Fruit fly (Drosophila melanogaster) whole organism, larva: ENCODE results near the gene CG11619.
A peak's percentile ranks its signal among the peaks of the same experiment; 100 is the strongest.

Experiments
- noc ChIP-seq: fragments of 200-800 bp; sonication (Bioruptor generic); optimal IDR thresholded peaks from 3 replicates; lab custom pipeline; 2019; ENCODE audit warnings: missing biosample characterization, mild to moderate bottlenecking, missing genetic modification characterization, moderate library complexity

CG11619 gene

DNA sequence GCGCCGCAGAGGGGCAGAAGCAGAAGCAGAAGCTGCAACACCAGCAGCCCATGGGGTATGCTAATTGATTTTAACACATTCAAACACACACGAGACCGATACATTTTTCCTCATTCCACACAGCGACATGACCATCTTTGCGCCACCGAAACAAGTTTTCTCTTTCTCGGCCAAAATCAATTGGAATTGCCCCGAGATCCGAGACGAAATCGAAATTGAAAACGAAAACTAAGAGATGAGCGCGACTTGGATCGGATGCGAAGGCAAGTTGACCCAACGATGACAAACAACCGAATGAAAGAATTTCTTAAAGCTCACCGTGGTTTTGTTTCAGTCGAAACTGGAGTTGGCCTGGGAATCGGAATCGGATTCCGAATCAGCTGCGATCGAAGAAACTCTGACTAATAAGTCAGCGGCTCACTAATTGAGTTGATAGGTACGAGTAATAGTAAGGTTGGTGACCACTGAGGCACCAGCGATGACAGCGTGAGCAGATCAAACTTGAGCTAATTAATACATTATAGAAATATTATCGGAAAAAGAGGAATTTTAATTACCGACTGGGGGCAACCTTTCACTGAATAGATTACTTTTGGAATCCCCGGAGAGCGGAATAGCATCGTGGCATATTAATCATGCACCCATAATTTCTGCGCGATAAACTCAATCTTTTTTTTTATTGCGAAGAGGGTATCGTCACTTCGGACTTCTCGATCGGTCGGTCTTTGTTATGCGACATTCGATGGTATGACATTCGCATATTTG is at the start of gene CG11619:
TSS of gene CG11619 (minus strand) at position 269 of the 765 bp plus-strand sequence.
- TF ChIP-seq noc (tag; lab: Kevin White, UChicago) = peak; percentile 38

DNA sequence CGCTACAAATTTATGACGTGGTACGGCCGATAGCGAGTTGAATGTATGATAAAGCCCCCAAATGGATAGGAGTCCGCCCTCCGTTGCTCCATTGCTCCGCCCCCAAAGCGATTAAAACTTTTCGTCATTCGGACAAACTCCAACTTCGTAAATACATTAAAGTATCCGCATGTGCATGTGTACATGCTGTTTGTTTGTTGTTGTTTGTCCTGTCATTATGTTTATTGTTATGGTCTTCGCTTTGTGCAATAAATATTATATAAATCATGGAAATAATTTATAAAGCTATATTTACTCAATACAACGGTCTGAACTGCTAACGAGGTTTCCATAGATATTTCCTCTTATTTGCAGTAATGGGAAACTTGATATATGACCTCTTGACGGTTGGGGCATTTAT is 48.9 kb upstream of the CG11619 start:
- no peak for TF ChIP-seq noc (tag; lab: Kevin White, UChicago)

DNA sequence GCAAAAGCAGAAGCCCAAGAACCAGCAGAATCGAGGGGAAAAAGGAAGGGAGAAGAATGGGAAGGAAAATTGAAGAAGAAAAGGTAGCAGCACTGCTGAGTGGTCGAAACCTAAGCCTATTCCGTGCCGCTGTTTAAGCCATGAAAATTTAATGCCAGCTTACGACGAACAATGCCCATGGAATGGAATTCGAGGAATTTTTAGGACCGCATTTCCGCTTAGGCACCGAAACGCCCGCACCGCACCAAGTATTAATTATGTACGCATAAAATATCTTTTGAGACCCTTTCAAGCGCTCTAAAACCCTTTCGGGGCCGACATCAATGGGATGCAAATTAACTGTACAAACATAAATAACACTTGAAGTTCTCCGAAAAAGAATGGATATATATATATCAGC is 48.0 kb upstream of the CG11619 start:
- TF ChIP-seq noc (tag; lab: Kevin White, UChicago) = no peak

DNA sequence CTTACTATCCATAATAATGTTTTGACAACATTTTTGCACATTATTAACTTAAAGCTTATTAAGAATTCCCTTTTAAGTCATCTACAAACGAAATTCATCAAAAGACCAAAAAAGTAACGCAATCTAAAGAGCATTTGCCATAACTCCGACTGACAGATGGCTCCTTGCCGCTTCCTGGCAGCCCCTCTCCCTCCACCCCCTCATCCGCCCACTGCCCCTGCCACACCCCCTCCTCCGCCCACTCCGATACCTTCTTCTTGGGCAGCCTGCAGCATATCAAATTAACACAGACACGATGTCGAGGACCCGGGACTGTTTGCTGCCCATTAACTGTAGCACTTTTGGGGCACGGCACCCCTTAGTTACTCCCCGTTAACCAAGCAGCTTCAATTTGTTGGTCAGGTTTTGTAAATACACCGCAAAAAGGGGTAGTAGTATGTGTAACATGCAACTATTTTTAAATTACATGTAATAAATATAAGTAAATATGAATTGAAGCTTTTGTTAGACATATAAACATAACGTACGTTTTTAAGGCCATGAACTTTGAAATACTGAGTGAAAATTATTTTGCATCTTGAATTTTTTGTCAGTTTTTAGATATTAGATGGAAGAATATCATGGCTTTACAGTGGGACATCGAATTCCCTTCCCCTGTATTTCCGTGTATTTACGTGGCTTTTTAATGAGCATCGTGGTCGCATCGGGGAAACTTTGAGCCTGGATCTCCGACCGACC is 47.2 kb upstream of the CG11619 start:
- no peak for TF ChIP-seq noc (tag; lab: Kevin White, UChicago)

DNA sequence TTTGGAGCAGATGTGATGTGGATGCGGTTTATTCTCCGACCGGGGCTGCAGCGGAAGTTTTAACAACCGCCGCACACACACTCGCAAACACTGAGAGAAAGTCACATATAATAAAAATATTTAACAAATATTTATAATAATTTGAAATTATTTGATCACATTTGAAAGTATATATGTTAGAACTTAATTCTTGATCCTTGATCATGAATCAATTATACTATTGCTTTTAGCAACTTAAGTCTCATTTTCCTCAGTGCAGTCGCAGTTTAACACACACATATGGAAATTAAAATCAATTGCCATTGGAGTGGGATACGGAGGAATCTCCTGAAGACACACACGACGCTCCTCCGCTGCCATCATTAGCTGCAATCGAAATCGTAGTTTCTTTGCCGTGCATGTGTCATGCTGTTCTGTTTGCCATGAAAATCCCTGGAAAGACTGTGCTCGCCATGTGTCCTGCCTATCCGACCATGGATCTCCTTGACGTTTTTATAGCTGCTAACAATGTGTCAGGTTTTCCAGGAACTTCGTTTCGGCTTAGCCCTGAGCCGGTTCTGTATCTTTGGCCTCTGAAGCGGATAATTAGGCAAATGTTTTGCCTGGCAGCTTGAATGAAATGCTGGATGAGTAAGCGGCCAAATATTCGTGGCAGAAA is 45.2 kb upstream of the CG11619 start:
- no peak for TF ChIP-seq noc (tag; lab: Kevin White, UChicago)

DNA sequence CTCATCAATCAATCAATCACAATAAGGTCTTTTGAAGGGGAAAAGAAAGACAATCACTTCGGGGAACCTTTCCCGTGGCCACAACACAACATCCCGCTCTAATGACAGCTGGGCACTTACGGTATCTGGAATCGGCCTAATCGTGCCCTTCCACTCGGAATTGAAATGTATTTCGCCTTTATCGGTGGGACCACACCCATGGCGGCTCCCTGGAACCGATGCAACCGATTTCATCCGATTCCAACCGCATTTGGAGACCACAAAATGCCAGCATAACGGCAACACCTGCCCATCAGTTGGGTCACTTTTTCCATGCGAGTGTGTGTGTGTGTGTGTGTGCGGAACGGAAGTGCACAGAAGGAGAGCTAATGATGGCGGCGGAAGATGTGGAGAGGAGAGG is 44.6 kb upstream of the CG11619 start:
- TF ChIP-seq noc (tag; lab: Kevin White, UChicago) = no peak

DNA sequence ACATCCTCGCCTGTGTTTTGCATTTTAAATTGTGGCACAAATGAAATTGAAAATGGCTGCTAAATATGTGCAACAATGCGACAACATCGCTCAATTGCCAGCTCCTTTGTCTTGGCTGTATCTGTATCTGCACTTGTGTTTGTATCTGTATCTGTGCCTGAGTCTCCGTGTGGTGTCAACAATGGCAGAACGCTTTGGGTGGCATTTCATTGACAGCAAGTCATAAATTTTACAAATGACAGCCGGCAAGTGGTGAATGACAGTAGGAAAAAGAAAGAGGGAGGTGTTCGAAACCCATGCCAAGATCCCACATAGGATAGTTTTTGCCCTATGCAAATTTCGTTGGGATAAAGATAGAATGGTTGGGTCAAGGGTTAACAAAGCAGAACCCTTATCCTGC is 43.7 kb upstream of the CG11619 start:
- no peak for TF ChIP-seq noc (tag; lab: Kevin White, UChicago)

DNA sequence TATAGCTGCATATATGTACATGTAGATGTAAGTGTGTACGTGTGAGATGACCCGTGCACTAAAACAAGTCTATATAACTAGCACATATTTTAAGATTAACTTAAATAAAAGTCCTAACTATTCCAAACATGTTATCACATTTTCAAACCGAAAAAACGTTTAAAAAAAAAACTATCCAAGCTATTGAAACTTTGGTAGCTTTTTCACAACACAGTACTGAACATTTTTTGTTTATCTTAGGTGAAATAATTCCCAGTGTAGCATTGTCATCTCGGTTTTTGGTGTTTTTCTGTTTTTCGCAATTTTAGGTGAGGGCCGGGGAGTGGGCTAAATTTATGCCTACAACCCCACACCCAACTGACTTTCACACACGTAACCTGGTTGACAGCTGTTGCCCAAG is 39.0 kb upstream of the CG11619 start:
- TF ChIP-seq noc (tag; lab: Kevin White, UChicago) = no peak

DNA sequence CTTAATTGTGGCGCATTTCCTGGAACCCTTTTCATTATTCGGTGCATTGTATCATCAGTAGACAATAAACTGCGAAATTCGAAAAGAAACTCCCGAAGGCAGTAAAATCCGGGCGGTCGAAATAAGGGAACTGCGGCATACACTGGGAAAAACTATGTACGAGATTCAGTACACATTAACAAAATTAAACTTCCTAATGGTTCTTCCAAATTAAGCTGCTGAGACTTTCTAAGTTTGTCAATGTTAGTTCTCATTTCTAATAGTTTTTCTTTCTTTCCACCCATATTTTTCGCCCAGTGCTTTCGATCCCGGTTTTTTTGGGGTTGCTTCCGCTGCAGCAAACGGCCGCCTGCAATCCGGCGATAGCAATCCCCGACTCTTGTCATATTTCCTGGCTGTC is 36.7 kb upstream of the CG11619 start:
- no peak for TF ChIP-seq noc (tag; lab: Kevin White, UChicago)

DNA sequence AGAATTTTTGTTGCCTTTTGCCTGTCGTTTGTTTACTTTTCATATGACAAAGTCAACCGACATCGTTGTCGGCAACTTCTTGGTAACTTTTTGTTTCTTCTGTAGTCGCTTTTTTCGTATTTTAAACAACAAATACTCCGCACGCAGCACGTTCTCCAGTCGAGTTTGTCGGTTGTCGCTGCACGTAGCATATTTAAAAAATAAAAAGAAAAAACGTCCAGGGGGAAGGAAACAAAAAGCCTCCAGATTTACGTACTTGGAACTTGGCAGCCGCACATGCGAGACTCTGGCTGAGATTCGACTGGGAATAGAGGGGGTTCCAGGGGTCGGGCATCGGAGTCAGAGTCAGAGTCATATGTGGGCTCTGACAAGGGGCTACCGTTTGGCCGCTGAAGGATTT is 33.6 kb upstream of the CG11619 start:
- TF ChIP-seq noc (tag; lab: Kevin White, UChicago) = no peak

DNA sequence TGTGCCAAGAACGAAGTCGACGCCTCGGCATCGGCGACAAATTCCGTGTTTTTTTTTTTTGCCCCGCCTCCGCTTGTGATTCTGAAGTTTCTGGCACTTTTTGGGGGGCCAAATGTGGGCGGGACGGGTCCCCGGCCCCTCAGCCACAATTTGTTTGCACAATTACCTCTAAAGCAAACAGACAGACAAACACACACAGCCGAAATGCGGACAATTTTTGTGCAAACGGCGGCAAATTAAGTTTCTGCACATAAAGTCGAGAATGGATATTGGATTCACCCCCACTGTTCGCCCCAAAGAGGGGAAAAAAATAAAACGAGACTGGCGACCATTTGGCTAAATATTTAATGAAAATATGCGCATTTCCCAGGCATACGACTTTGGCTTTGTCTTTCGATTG is 32.3 kb upstream of the CG11619 start:
- TF ChIP-seq noc (tag; lab: Kevin White, UChicago) = no peak

DNA sequence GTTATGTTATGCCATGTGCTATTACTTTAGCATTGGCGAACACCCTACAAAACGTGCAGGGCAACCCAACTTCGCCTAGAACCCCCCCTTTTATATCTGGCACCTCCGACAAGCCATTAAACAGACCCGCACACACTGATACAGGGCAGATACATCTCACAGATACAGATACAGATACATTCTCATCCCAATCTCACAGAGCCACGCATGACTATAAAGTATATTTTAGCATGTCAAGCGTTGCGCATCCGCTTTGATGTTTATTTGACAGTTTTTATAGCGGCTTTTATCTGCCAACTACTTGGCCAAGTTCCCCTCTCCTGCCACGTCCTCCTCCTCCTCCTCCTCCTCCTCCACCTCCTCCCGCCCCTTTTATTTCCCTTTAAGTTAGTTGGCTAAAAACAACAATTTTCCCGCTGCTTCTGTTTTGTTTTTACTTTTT is 31.2 kb upstream of the CG11619 start:
- peak; percentile 86 for TF ChIP-seq noc (tag; lab: Kevin White, UChicago)

DNA sequence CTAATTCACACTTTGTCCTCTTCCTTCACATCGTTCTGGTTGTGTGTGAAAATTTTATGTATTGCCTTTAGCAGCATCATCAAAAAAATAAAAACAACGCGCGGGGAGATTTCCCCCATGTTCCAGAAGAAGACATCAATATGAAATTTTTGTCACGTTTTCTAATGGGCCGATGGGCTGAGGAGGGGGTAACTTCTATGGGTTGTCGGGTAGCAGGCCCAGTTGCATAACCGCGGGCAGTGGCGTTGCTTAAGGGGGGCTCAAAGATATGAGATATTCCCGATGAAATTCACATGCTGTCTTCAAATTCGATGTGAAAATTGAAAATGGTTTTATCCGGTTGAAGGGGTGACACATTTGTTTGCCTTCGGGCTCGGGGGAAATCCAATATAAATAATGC is 30.3 kb upstream of the CG11619 start:
- TF ChIP-seq noc (tag; lab: Kevin White, UChicago) = no peak

DNA sequence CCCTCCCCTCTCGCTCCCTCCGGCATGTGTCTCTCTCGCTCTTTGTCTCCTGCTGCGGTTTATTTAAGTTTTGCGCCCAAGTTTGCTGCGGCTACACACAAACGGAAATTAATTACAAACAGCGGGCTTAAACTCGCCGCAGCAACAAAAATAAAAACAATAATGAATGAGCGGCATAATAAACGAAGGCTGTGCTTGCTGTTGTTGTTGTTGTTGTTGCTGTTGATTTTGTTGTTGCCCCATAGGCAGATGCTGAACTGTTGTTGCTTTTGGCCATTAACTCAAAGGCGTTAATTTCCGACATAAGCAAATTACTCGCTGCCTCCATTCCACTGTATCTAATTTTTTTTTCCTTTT is 28.7 kb upstream of the CG11619 start:
- no peak for TF ChIP-seq noc (tag; lab: Kevin White, UChicago)

DNA sequence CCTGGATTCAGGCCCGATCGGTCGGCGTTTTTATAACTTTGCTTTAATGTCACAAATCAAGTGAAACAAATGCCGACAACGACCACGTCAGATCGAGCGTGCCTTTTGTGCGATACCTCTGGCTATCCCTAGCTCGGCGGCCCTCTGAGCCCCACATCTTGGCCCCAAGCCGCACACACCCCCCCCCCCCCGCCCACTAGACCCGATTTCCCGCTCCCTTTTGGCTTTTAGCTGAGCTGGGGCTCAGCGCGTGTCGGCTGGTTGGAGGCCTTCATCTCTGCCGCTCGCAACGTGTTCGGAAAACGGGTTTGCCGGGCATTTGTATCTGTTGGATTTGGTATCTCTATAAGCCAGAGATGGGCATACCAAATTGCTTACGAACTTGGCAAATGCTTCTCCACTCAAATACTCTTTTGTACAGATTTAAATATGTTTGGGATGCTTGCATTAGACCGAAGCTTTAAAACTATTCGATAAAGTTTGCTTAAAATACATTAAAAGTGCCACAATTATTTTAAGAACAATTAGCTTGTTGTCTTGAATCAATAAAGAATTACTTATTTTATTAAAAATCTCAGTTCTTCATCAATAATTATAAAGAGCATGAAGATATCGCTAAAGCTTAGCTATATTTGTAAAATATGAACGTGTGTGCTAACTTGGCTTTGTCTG is 28.1 kb upstream of the CG11619 start:
- TF ChIP-seq noc (tag; lab: Kevin White, UChicago) = peak; percentile 65
